Worm (Caenorhabditis elegans) whole organism, L4 larva: ENCODE measurements around the gene F55C9.5.

Source experiments
- mes-2 ChIP-seq: sonication (generic microtip); optimal IDR thresholded peaks from 2 replicates; lab custom pipeline; 2016; ENCODE audit warnings: missing genotype, mild to moderate bottlenecking, missing genetic modification characterization, missing compliant biosample characterization; ENCODE audit not compliant: poor library complexity, severe bottlenecking
- skn-1 ChIP-seq: fragments of 150-350 bp; optimal IDR thresholded peaks from 2 replicates; lab custom pipeline; 2014; ENCODE audit warnings: missing biosample characterization, missing genetic modification characterization

ce11 chrV:19308137-19308536 is 15.2 kb upstream of the F55C9.5 start:
- TF ChIP-seq skn-1 (tag; lab: Kevin White, UChicago): no peak
- TF ChIP-seq mes-2 (tag; lab: Kevin White, UChicago): no peak
